Worm (Caenorhabditis elegans): ENCODE data around the gene Y32G9A.5.

Gene Y32G9A.5

ce11 chrV:1886997-1887396, 20.5 kb upstream of the Y32G9A.5 start:
- TF ChIP-seq rbr-2 (tag; optimal IDR thresholded peaks at IDR 0.05) (peak; percentile 1), lin-29 (GFP tag; IDR thresholded peaks at IDR 0.05) (no peak), unc-62 (GFP tag; optimal IDR thresholded peaks at IDR 0.05 in 1 of 2) (peak in 1 of 2 experiments; percentile 19), unc-62 (tag; optimal IDR thresholded peaks at IDR 0.05) (no peak), mes-2 (tag; optimal IDR thresholded peaks at IDR 0.05; ENCODE audit: poor library complexity, severe bottlenecking) (peak; percentile 7), nhr-48 (tag; optimal IDR thresholded peaks at IDR 0.05) (no peak), ceh-82 (tag; optimal IDR thresholded peaks at IDR 0.05) (no peak), lsy-2 (tag; optimal IDR thresholded peaks at IDR 0.05) (peak in 1 of 2 experiments; percentile 11), hmg-1.1 (GFP tag; IDR thresholded peaks at IDR 0.05) (peak; percentile 57)

ce11 chrV:1888299-1888698, 19.2 kb upstream of the Y32G9A.5 start:
- TF ChIP-seq aha-1 (tag) (peak; percentile 92), daf-16 (GFP tag; optimal IDR thresholded peaks at IDR 0.05) (no peak), daf-16 (tag; optimal IDR thresholded peaks at IDR 0.05) (no peak)

ce11 chrV:1889996-1890395, 17.5 kb upstream of the Y32G9A.5 start:
- TF ChIP-seq snpc-1.2 (GFP tag; IDR thresholded peaks at IDR 0.05) = no peak
- no peak for TF ChIP-seq ces-1 (GFP tag; optimal IDR thresholded peaks at IDR 0.05)
- no peak for TF ChIP-seq dpl-1 (GFP tag; optimal IDR thresholded peaks at IDR 0.05)
- no peak for TF ChIP-seq lin-39 (tag; optimal IDR thresholded peaks at IDR 0.05)
- TF ChIP-seq unc-62 (GFP tag; optimal IDR thresholded peaks at IDR 0.05 in 1 of 2) = peak in 1 of 2 experiments; percentile 66
- TF ChIP-seq unc-62 (tag; optimal IDR thresholded peaks at IDR 0.05) = no peak
- TF ChIP-seq madf-9 (GFP tag; conservative IDR thresholded peaks at IDR 0.05) = no peak
- TF ChIP-seq sdz-12 (GFP tag; optimal IDR thresholded peaks at IDR 0.05) = no peak
- no peak for TF ChIP-seq unc-130 (GFP tag; optimal IDR thresholded peaks at IDR 0.05)
- TF ChIP-seq ceh-44 (GFP tag; IDR thresholded peaks at IDR 0.05) = no peak
- TF ChIP-seq nhr-48 (tag; optimal IDR thresholded peaks at IDR 0.05) = no peak
- TF ChIP-seq cey-2 (tag; optimal IDR thresholded peaks at IDR 0.05; ENCODE audit: borderline replicate concordance, insufficient read depth) = no peak
- no peak for TF ChIP-seq attf-4 (tag; optimal IDR thresholded peaks at IDR 0.05)
- no peak for TF ChIP-seq lin-15B (tag; optimal IDR thresholded peaks at IDR 0.05)
- no peak for TF ChIP-seq nhr-25 (tag; optimal IDR thresholded peaks at IDR 0.05; ENCODE audit: borderline replicate concordance, insufficient read depth)
- TF ChIP-seq dmd-6 (GFP tag; IDR thresholded peaks at IDR 0.05) = 0 out of 2 replicates have a peak, but pooled peaks have one; percentile 15
- no peak for TF ChIP-seq tag-97 (GFP tag; IDR thresholded peaks at IDR 0.05)
- TF ChIP-seq F26F4.8 (GFP tag; conservative IDR thresholded peaks at IDR 0.05) = no peak
- no peak for TF ChIP-seq ZK546.5 (tag; optimal IDR thresholded peaks at IDR 0.05)
- TF ChIP-seq dmd-8 (GFP tag; IDR thresholded peaks at IDR 0.05) = no peak
- TF ChIP-seq zip-11 (GFP tag; IDR thresholded peaks at IDR 0.05) = no peak
- TF ChIP-seq duxl-1 (tag; optimal IDR thresholded peaks at IDR 0.05; ENCODE audit: poor library complexity) = no peak
- TF ChIP-seq lim-7 (GFP tag; IDR thresholded peaks at IDR 0.05) = no peak
- no peak for TF ChIP-seq Y105C5A.15 (GFP tag; IDR thresholded peaks at IDR 0.05)
- no peak for TF ChIP-seq lin-13 (GFP tag; optimal IDR thresholded peaks at IDR 0.05)
- peak; percentile 32 for TF ChIP-seq aha-1 (tag)
- TF ChIP-seq egl-43 (GFP tag; IDR thresholded peaks at IDR 0.05) = no peak
- no peak for TF ChIP-seq unc-39 (tag; optimal IDR thresholded peaks at IDR 0.05)
- no peak for TF ChIP-seq ztf-7 (tag; optimal IDR thresholded peaks at IDR 0.05)
- no peak for TF ChIP-seq dve-1 (tag; optimal IDR thresholded peaks at IDR 0.05; ENCODE audit: insufficient read depth)
- no peak for TF ChIP-seq F10B5.3 (tag; optimal IDR thresholded peaks at IDR 0.05)
- peak in 1 of 2 experiments; percentile 6 for TF ChIP-seq lsy-2 (tag; optimal IDR thresholded peaks at IDR 0.05)
- peak; percentile 59 for TF ChIP-seq hlh-30 (tag; optimal IDR thresholded peaks at IDR 0.05; ENCODE audit: insufficient read depth)
